Worm (Caenorhabditis elegans) whole organism, midembryonic: ENCODE measurements around the gene msp-152.

Experiments used
- T22C8.4 ChIP-seq: fragments of 200-800 bp; sonication (Bioruptor generic); IDR thresholded peaks from 2 replicates; pipeline ENCODE4 v1.3.6; 2022; ENCODE audit warnings: missing genetic modification characterization, missing compliant biosample characterization
- flt-1 ChIP-seq: fragments of 200-800 bp; sonication (Bioruptor generic); IDR thresholded peaks from 2 replicates; pipeline ENCODE4 v1.3.6; 2022; ENCODE audit warnings: missing genetic modification characterization, missing compliant biosample characterization
- med-1 ChIP-seq: sonication (generic microtip); optimal IDR thresholded peaks from 2 replicates; lab custom pipeline; 2017; ENCODE audit warnings: missing genetic modification characterization, mild to moderate bottlenecking, missing compliant biosample characterization, antibody characterized with exemption, missing genetic modification reagents; ENCODE audit not compliant: insufficient read depth
- ref-1 ChIP-seq: fragments of 200-800 bp; sonication (Bioruptor generic); conservative IDR thresholded peaks from 2 replicates; pipeline ENCODE4 v1.3.6; 2022; ENCODE audit warnings: missing genetic modification reagents, missing genetic modification characterization, missing compliant biosample characterization
- tab-1 ChIP-seq: fragments of 200-800 bp; sonication (Bioruptor generic); IDR thresholded peaks from 2 replicates; pipeline ENCODE4 v1.3.6; 2022; ENCODE audit warnings: missing genetic modification characterization, missing compliant biosample characterization
- ztf-29 ChIP-seq: fragments of 200-800 bp; sonication (Bioruptor generic); IDR thresholded peaks from 2 replicates; pipeline ENCODE4 v1.3.6; 2022; ENCODE audit warnings: missing genetic modification reagents, missing genetic modification characterization, missing compliant biosample characterization

DNA sequence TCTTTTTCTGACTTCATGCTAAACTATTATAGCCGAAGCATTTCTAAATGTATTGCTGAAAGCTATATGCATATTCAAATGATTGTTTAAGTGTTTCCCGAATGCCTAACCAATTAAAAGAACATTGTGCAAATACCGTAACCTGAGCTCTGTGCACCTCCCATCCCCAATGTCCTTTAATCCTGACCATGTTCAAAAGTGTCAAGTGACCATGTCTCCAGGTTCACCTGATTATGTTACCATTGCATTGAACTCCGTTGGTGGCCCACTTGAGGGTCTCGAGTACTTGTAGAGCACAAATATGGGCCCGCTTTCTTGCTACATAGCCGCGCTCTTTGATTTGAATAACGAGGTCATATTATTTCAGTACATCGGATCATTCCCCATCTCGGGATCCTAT, 42.5 kb downstream of the msp-152 start:
- TF ChIP-seq T22C8.4 (no peak), ref-1 (GFP tag; lab: Robert Waterston, UW) (no peak), flt-1 (GFP tag; lab: Robert Waterston, UW) (no peak), tab-1 (GFP tag; lab: Robert Waterston, UW) (no peak), med-1 (GFP tag; lab: Kevin White, UChicago) (no peak), ztf-29 (GFP tag; lab: Robert Waterston, UW) (no peak)
